Fruit fly (Drosophila melanogaster): ENCODE measurements around the gene CG14194.

CG14194 gene

dm6 chrX:19193336-19193735 lies at the start of gene CG14194, which contains the start of gene CG7914:
Gene CG14194 (plus strand): TSS chrX:19193555.
Gene CG7914 (minus strand): TSS chrX:19193448.
- TF ChIP-seq CTCF (optimal IDR thresholded peaks at IDR 0.05) (peak in 1 of 2 experiments; percentile 4), CG8478 (optimal IDR thresholded peaks at IDR 0.05) (no peak)

- TF ChIP-seq CTCF (optimal IDR thresholded peaks at IDR 0.05) (no peak), CG8478 (optimal IDR thresholded peaks at IDR 0.05) (no peak)
These were observed 48.5 kb upstream of the CG14194 start for dm6 chrX:19144785-19145422.

dm6 chrX:19146421-19146952 lies 46.9 kb upstream of the CG14194 start:
- TF ChIP-seq CG8478 (optimal IDR thresholded peaks at IDR 0.05) (no peak), CTCF (optimal IDR thresholded peaks at IDR 0.05) (no peak)

- TF ChIP-seq CTCF (optimal IDR thresholded peaks at IDR 0.05), result no peak
- TF ChIP-seq CG8478 (optimal IDR thresholded peaks at IDR 0.05), result no peak
These were observed 45.3 kb upstream of the CG14194 start for dm6 chrX:19147939-19148641.

dm6 chrX:19148798-19149510 lies 44.4 kb upstream of the CG14194 start:
- TF ChIP-seq CG8478 (optimal IDR thresholded peaks at IDR 0.05) (no peak), CTCF (optimal IDR thresholded peaks at IDR 0.05) (no peak)

- no peak for TF ChIP-seq CG8478 (optimal IDR thresholded peaks at IDR 0.05)
- no peak for TF ChIP-seq CTCF (optimal IDR thresholded peaks at IDR 0.05)
These were observed 43.9 kb upstream of the CG14194 start for dm6 chrX:19149511-19149876.

- TF ChIP-seq CG8478 (optimal IDR thresholded peaks at IDR 0.05), result no peak
- no peak for TF ChIP-seq CTCF (optimal IDR thresholded peaks at IDR 0.05)
These were observed 40.6 kb upstream of the CG14194 start for dm6 chrX:19152570-19153287.

dm6 chrX:19153288-19154130 lies 39.8 kb upstream of the CG14194 start:
- no peak for TF ChIP-seq CTCF (optimal IDR thresholded peaks at IDR 0.05)
- no peak for TF ChIP-seq CG8478 (optimal IDR thresholded peaks at IDR 0.05)

dm6 chrX:19154249-19154648 lies 39.1 kb upstream of the CG14194 start:
- TF ChIP-seq CG8478 (optimal IDR thresholded peaks at IDR 0.05), result no peak
- no peak for TF ChIP-seq CTCF (optimal IDR thresholded peaks at IDR 0.05)

- TF ChIP-seq CTCF (optimal IDR thresholded peaks at IDR 0.05) (no peak), CG8478 (optimal IDR thresholded peaks at IDR 0.05) (no peak)
These were observed 38.4 kb upstream of the CG14194 start for dm6 chrX:19154998-19155397.

dm6 chrX:19155922-19156437 lies 37.4 kb upstream of the CG14194 start:
- TF ChIP-seq CG8478 (optimal IDR thresholded peaks at IDR 0.05), result no peak
- TF ChIP-seq CTCF (optimal IDR thresholded peaks at IDR 0.05), result no peak

- TF ChIP-seq CG8478 (optimal IDR thresholded peaks at IDR 0.05), result no peak
- TF ChIP-seq CTCF (optimal IDR thresholded peaks at IDR 0.05), result no peak
These were observed 35.9 kb upstream of the CG14194 start for dm6 chrX:19157471-19157870.

dm6 chrX:19158519-19159289 lies 34.7 kb upstream of the CG14194 start:
- TF ChIP-seq CG8478 (optimal IDR thresholded peaks at IDR 0.05), result no peak
- no peak for TF ChIP-seq CTCF (optimal IDR thresholded peaks at IDR 0.05)
